Fruit fly (Drosophila melanogaster) whole organism, prepupa: ENCODE data around the gene CG12680.
A peak's percentile ranks its signal among the peaks of the same experiment; 100 is the strongest.

ENCODE experiments used
- CG31627 ChIP-seq: fragments of 200-800 bp; sonication (Bioruptor generic); optimal IDR thresholded peaks from 3 replicates; lab custom pipeline; 2016; ENCODE audit warnings: missing biosample characterization, missing genetic modification characterization
- CG8119 ChIP-seq: fragments of 200-800 bp; sonication (Bioruptor generic); IDR thresholded peaks from 3 replicates; pipeline ENCODE4 v1.3.6; 2022; ENCODE audit warnings: missing biosample characterization, missing genetic modification characterization
- Ets96B ChIP-seq: fragments of 200-800 bp; optimal IDR thresholded peaks from 2 replicates; lab custom pipeline; 2019; ENCODE audit warnings: missing biosample characterization, mild to moderate bottlenecking, missing genetic modification characterization, moderate library complexity
- Gug ChIP-seq: fragments of 200-800 bp; sonication (Bioruptor generic); IDR thresholded peaks from 2 replicates; pipeline ENCODE4 v1.3.6; 2022; ENCODE audit warnings: missing biosample characterization, missing genetic modification characterization
- vri ChIP-seq: fragments of 200-800 bp; sonication (Bioruptor generic); optimal IDR thresholded peaks from 3 replicates; lab custom pipeline; 2016; ENCODE audit warnings: missing biosample characterization, mild to moderate bottlenecking, missing genetic modification characterization

dm6 chrX:5041525-5042454 lies 44.5 kb downstream of the CG12680 start:
- TF ChIP-seq CG8119 (GFP tag; lab: Robert Waterston, UW) (peak; percentile 81), Gug (GFP tag; lab: Robert Waterston, UW) (peak; percentile 66), vri (GFP tag; lab: Kevin White, UChicago) (peak; percentile 70), Ets96B (tag; lab: Kevin White, UChicago) (peak; percentile 54), CG31627 (GFP tag; lab: Kevin White, UChicago) (peak; percentile 79)
